Worm (Caenorhabditis elegans) whole organism, L4 larva: Measurements from ENCODE around the gene fbxa-218.

Experiments
- F37D6.2 ChIP-seq: sonication (generic microtip); optimal IDR thresholded peaks from 2 replicates; lab custom pipeline; 2016; ENCODE audit warnings: mild to moderate bottlenecking, missing genetic modification characterization, missing compliant biosample characterization
- Y48G9A.11 ChIP-seq: fragments of 200-800 bp; sonication (Bioruptor generic); IDR thresholded peaks from 2 replicates; pipeline ENCODE4 v1.3.6; 2022; ENCODE audit warnings: missing genetic modification reagents, missing genetic modification characterization, missing compliant biosample characterization
- Y75B8A.6 ChIP-seq: fragments of 200-800 bp; sonication (Bioruptor generic); IDR thresholded peaks from 2 replicates; pipeline ENCODE4 v1.3.6; 2022; ENCODE audit warnings: missing genetic modification reagents, missing genetic modification characterization, missing compliant biosample characterization
- aha-1 ChIP-seq: fragments of 150-350 bp; peaks from one replicate; lab custom pipeline; 2014; ENCODE audit warnings: missing biosample characterization, missing genetic modification characterization
- ama-1 ChIP-seq: fragments of 150-350 bp; optimal IDR thresholded peaks from 2 replicates; lab custom pipeline; 2014; ENCODE audit warnings: inconsistent platforms, mixed read lengths
- arid-1 ChIP-seq: fragments of 200-800 bp; sonication (Bioruptor generic); conservative IDR thresholded peaks from 2 replicates; pipeline ENCODE4 v1.3.6; 2022; ENCODE audit warnings: missing genetic modification reagents, missing genetic modification characterization, missing compliant biosample characterization
- ceh-32 ChIP-seq: sonication (generic microtip); optimal IDR thresholded peaks from 2 replicates; lab custom pipeline; 2016; ENCODE audit warnings: mild to moderate bottlenecking, missing genetic modification characterization, missing compliant biosample characterization; ENCODE audit not compliant: poor library complexity
- ceh-44 ChIP-seq: fragments of 200-800 bp; sonication (Bioruptor generic); IDR thresholded peaks from 2 replicates; pipeline ENCODE4 v1.3.6; 2022; ENCODE audit warnings: missing genetic modification reagents, missing genetic modification characterization, missing compliant biosample characterization
- ceh-82 ChIP-seq: sonication (generic microtip); optimal IDR thresholded peaks from 2 replicates; lab custom pipeline; 2017; ENCODE audit warnings: missing biosample characterization, missing genetic modification characterization
- cey-2 ChIP-seq: sonication (generic microtip); optimal IDR thresholded peaks from 3 replicates; lab custom pipeline; 2017; ENCODE audit warnings: missing genetic modification characterization, mild to moderate bottlenecking, missing compliant biosample characterization, antibody characterized with exemption, borderline replicate concordance; ENCODE audit not compliant: insufficient read depth
- daf-16 ChIP-seq, 3 experiments: sonication (generic microtip); optimal IDR thresholded peaks; 2 replicates each; lab custom pipeline; 2016 to 2017; ENCODE audit warnings: missing genetic modification characterization in 3 of 3, missing genetic modification reagents in 3 of 3, mild to moderate bottlenecking in 2 of 3, missing compliant biosample characterization in 2 of 3, missing biosample characterization in 1 of 3, moderate library complexity in 1 of 3
- daf-19 ChIP-seq: fragments of 200-800 bp; sonication (Bioruptor generic); conservative IDR thresholded peaks from 2 replicates; pipeline ENCODE4 v1.3.6; 2022; ENCODE audit warnings: missing genetic modification characterization, missing compliant biosample characterization
- daf-8 ChIP-seq: fragments of 200-800 bp; sonication (Bioruptor generic); IDR thresholded peaks from 2 replicates; pipeline ENCODE4 v1.3.6; 2022; ENCODE audit warnings: missing genetic modification characterization, missing compliant biosample characterization
- dmd-6 ChIP-seq: fragments of 200-800 bp; sonication (Bioruptor generic); IDR thresholded peaks from 2 replicates; pipeline ENCODE4 v1.3.6; 2022; ENCODE audit warnings: missing genetic modification reagents, missing genetic modification characterization, missing compliant biosample characterization
- dve-1 ChIP-seq: sonication (generic microtip); optimal IDR thresholded peaks from 2 replicates; lab custom pipeline; 2017; ENCODE audit warnings: antibody characterized with exemption, mild to moderate bottlenecking, missing genetic modification characterization, missing compliant biosample characterization; ENCODE audit not compliant: insufficient read depth
- egl-27 ChIP-seq: sonication (generic microtip); optimal IDR thresholded peaks from 3 replicates; lab custom pipeline; 2017; ENCODE audit warnings: missing biosample characterization, missing genetic modification reagents, missing genetic modification characterization
- egl-43 ChIP-seq: fragments of 200-800 bp; sonication (Bioruptor generic); IDR thresholded peaks from 2 replicates; pipeline ENCODE4 v1.3.6; 2022; ENCODE audit warnings: missing genetic modification reagents, missing genetic modification characterization, missing compliant biosample characterization
- fkh-10 ChIP-seq: fragments of 150-350 bp; optimal IDR thresholded peaks from 2 replicates; lab custom pipeline; 2014; ENCODE audit warnings: missing biosample characterization, missing genetic modification reagents, missing genetic modification characterization
- fos-1 ChIP-seq: fragments of 150-350 bp; optimal IDR thresholded peaks from 2 replicates; lab custom pipeline; 2014; ENCODE audit warnings: missing biosample characterization, missing genetic modification characterization
- hmg-1.1 ChIP-seq: fragments of 200-800 bp; sonication (Bioruptor generic); IDR thresholded peaks from 2 replicates; pipeline ENCODE4 v1.3.6; 2022; ENCODE audit warnings: missing genetic modification reagents, missing genetic modification characterization, missing compliant biosample characterization
- jun-1 ChIP-seq: fragments of 150-350 bp; optimal IDR thresholded peaks from 2 replicates; lab custom pipeline; 2014; ENCODE audit warnings: missing biosample characterization, missing genetic modification reagents, missing genetic modification characterization
- lim-7 ChIP-seq: fragments of 200-800 bp; sonication (Bioruptor generic); IDR thresholded peaks from 2 replicates; pipeline ENCODE4 v1.3.6; 2022; ENCODE audit warnings: missing genetic modification characterization, missing compliant biosample characterization
- lin-15B ChIP-seq: fragments of 150-350 bp; sonication (generic microtip); optimal IDR thresholded peaks from 3 replicates; lab custom pipeline; 2014; ENCODE audit warnings: missing biosample characterization, missing genetic modification characterization
- lin-29 ChIP-seq: fragments of 200-800 bp; sonication (Bioruptor generic); IDR thresholded peaks from 2 replicates; pipeline ENCODE4 v1.3.6; 2022; ENCODE audit warnings: missing genetic modification reagents, missing genetic modification characterization, missing compliant biosample characterization
- lin-38 ChIP-seq: fragments of 200-800 bp; sonication (Bioruptor generic); IDR thresholded peaks from 2 replicates; pipeline ENCODE4 v1.3.6; 2022; ENCODE audit warnings: missing genetic modification reagents, missing genetic modification characterization, missing compliant biosample characterization
- lsy-2 ChIP-seq, 2 experiments: fragments of 150-350 bp in 1 of 2; sonication (generic microtip) in 1 of 2; optimal IDR thresholded peaks; 2 replicates each; lab custom pipeline; 2014 to 2017; ENCODE audit warnings: missing biosample characterization in 2 of 2, missing genetic modification characterization in 2 of 2
- madf-9 ChIP-seq: fragments of 200-800 bp; sonication (Bioruptor generic); conservative IDR thresholded peaks from 2 replicates; pipeline ENCODE4 v1.3.6; 2022; ENCODE audit warnings: missing genetic modification reagents, missing genetic modification characterization, missing compliant biosample characterization
- mxl-3 ChIP-seq: fragments of 200-800 bp; sonication (Bioruptor generic); optimal IDR thresholded peaks from 2 replicates; lab custom pipeline; 2018; ENCODE audit warnings: mild to moderate bottlenecking, missing genetic modification characterization, missing compliant biosample characterization
- nhr-102 ChIP-seq: sonication (generic microtip); optimal IDR thresholded peaks from 2 replicates; lab custom pipeline; 2016; ENCODE audit warnings: mild to moderate bottlenecking, missing genetic modification characterization, moderate library complexity, missing compliant biosample characterization
- nhr-237 ChIP-seq: sonication (generic microtip); optimal IDR thresholded peaks from 2 replicates; lab custom pipeline; 2017; ENCODE audit warnings: missing biosample characterization, missing genetic modification characterization
- nhr-25 ChIP-seq: sonication (generic microtip); optimal IDR thresholded peaks from 2 replicates; lab custom pipeline; 2017; ENCODE audit warnings: missing genetic modification characterization, mild to moderate bottlenecking, missing compliant biosample characterization, antibody characterized with exemption, moderate library complexity, borderline replicate concordance; ENCODE audit not compliant: insufficient read depth
- nhr-48 ChIP-seq: sonication (generic microtip); optimal IDR thresholded peaks from 2 replicates; lab custom pipeline; 2016; ENCODE audit warnings: mild to moderate bottlenecking, missing genetic modification characterization, missing compliant biosample characterization
- nhr-77 ChIP-seq: fragments of 150-350 bp; optimal IDR thresholded peaks from 2 replicates; lab custom pipeline; 2014; ENCODE audit warnings: missing biosample characterization, missing genetic modification characterization
- php-3 ChIP-seq: fragments of 200-800 bp; sonication (Bioruptor generic); IDR thresholded peaks from 2 replicates; pipeline ENCODE4 v1.3.6; 2022; ENCODE audit warnings: missing genetic modification reagents, missing genetic modification characterization, missing compliant biosample characterization
- rbr-2 ChIP-seq: sonication (generic microtip); optimal IDR thresholded peaks from 2 replicates; lab custom pipeline; 2016; ENCODE audit warnings: missing genotype, missing genetic modification characterization, missing compliant biosample characterization
- saeg-2 ChIP-seq: fragments of 200-800 bp; sonication (Bioruptor generic); IDR thresholded peaks from 2 replicates; pipeline ENCODE4 v1.3.6; 2022; ENCODE audit warnings: missing genetic modification reagents, missing genetic modification characterization, missing compliant biosample characterization
- set-16 ChIP-seq: fragments of 200-800 bp; sonication (Bioruptor generic); IDR thresholded peaks from 2 replicates; pipeline ENCODE4 v1.3.6; 2022; ENCODE audit warnings: missing genetic modification reagents, missing genetic modification characterization, missing compliant biosample characterization
- snpc-1.2 ChIP-seq: fragments of 200-800 bp; sonication (Bioruptor generic); IDR thresholded peaks from 2 replicates; pipeline ENCODE4 v1.3.6; 2022; ENCODE audit warnings: missing genetic modification reagents, missing genetic modification characterization, missing compliant biosample characterization
- snpc-4 ChIP-seq: fragments of 150-350 bp; optimal IDR thresholded peaks from 2 replicates; lab custom pipeline; 2014; ENCODE audit warnings: missing biosample characterization, missing genetic modification characterization
- spr-1 ChIP-seq: sonication (generic microtip); optimal IDR thresholded peaks from 2 replicates; lab custom pipeline; 2016; ENCODE audit warnings: mild to moderate bottlenecking, missing genetic modification characterization, missing compliant biosample characterization
- tag-97 ChIP-seq: fragments of 200-800 bp; sonication (Bioruptor generic); IDR thresholded peaks from 2 replicates; pipeline ENCODE4 v1.3.6; 2022; ENCODE audit warnings: missing genetic modification characterization, missing compliant biosample characterization
- tra-1 ChIP-seq: fragments of 200-800 bp; sonication (Bioruptor generic); IDR thresholded peaks from 2 replicates; pipeline ENCODE4 v1.3.6; 2022; ENCODE audit warnings: missing genetic modification reagents, missing genetic modification characterization, missing compliant biosample characterization
- unc-39 ChIP-seq: sonication (generic microtip); optimal IDR thresholded peaks from 2 replicates; lab custom pipeline; 2017; ENCODE audit warnings: missing biosample characterization, missing genetic modification characterization
- unc-62 ChIP-seq, 3 experiments: fragments of 150-350 bp in 1 of 3; sonication (generic microtip); optimal IDR thresholded peaks in 2 of 3; peaks in 1 of 3; 1 replicate in 1 of 3; 2 replicates in 2 of 3; lab custom pipeline; 2014 to 2017; ENCODE audit warnings: missing biosample characterization in 3 of 3, missing genetic modification characterization in 3 of 3, missing genetic modification reagents in 3 of 3, missing genotype in 1 of 3
- ztf-11 ChIP-seq: fragments of 150-350 bp; optimal IDR thresholded peaks from 2 replicates; lab custom pipeline; 2014; ENCODE audit warnings: missing biosample characterization, missing genetic modification characterization

fbxa-218 gene

ce11 chrIII:12437020-12437419 is 705 bp downstream of the fbxa-218 start:
- no peak for TF ChIP-seq fkh-10 (GFP tag; lab: Kevin White, UChicago)
- peak; percentile 95 for TF ChIP-seq aha-1

ce11 chrIII:12439056-12439455 is 2.7 kb downstream of the fbxa-218 start:
- TF ChIP-seq snpc-1.2 (GFP tag; lab: Robert Waterston, UW) (no peak), cey-2 (tag; lab: Kevin White, UChicago) (no peak), madf-9 (GFP tag; lab: Robert Waterston, UW) (no peak), ztf-11 (no peak), set-16 (GFP tag; lab: Robert Waterston, UW) (peak; percentile 81)

- TF ChIP-seq ceh-32 (tag; lab: Kevin White, UChicago) (no peak), nhr-102 (tag; lab: Kevin White, UChicago) (no peak), nhr-77 (tag; lab: Kevin White, UChicago) (no peak), egl-27 (tag; lab: Kevin White, UChicago) (no peak), madf-9 (GFP tag; lab: Robert Waterston, UW) (no peak), Y48G9A.11 (no peak), mxl-3 (GFP tag; lab: Kevin White, UChicago) (no peak), daf-8 (GFP tag; lab: Robert Waterston, UW) (no peak), tra-1 (no peak), lim-7 (GFP tag; lab: Robert Waterston, UW) (no peak)
Measured at ce11 chrIII:12443880-12444279, 7.6 kb downstream of the fbxa-218 start.

- peak; percentile 64 for TF ChIP-seq php-3
- no peak for TF ChIP-seq saeg-2 (GFP tag; lab: Robert Waterston, UW)
- TF ChIP-seq ztf-11 = no peak
- no peak for TF ChIP-seq jun-1 (tag; lab: Kevin White, UChicago)
- peak; percentile 73 for TF ChIP-seq dmd-6 (GFP tag; lab: Robert Waterston, UW)
- TF ChIP-seq ceh-82 (tag; lab: Kevin White, UChicago) = no peak
- no peak for TF ChIP-seq Y48G9A.11
- TF ChIP-seq dve-1 (tag; lab: Kevin White, UChicago) = peak; percentile 27
- TF ChIP-seq set-16 (GFP tag; lab: Robert Waterston, UW) = no peak
- no peak for TF ChIP-seq ceh-44 (GFP tag; lab: Robert Waterston, UW)
- TF ChIP-seq lin-15B = no peak
- no peak for TF ChIP-seq Y75B8A.6 (GFP tag; lab: Robert Waterston, UW)
- peak in 1 of 2 experiments; percentile 32 for TF ChIP-seq unc-62 (GFP tag; optimal IDR thresholded peaks at IDR 0.05 in 1 of 2; lab: Kevin White, UChicago)
- no peak for TF ChIP-seq unc-62 (tag; optimal IDR thresholded peaks at IDR 0.05; lab: Kevin White, UChicago)
- TF ChIP-seq fos-1 (tag; lab: Kevin White, UChicago) = no peak
- no peak for TF ChIP-seq nhr-237 (tag; lab: Kevin White, UChicago)
- no peak for TF ChIP-seq spr-1
- TF ChIP-seq daf-16 (GFP tag; optimal IDR thresholded peaks at IDR 0.05; lab: Kevin White, UChicago) = no peak
- TF ChIP-seq daf-16 (tag; optimal IDR thresholded peaks at IDR 0.05; lab: Kevin White, UChicago) = peak; percentile 38
- no peak for TF ChIP-seq unc-39 (tag; lab: Kevin White, UChicago)
- TF ChIP-seq nhr-25 (tag; lab: Kevin White, UChicago) = no peak
- TF ChIP-seq arid-1 = no peak
- TF ChIP-seq snpc-4 = no peak
- TF ChIP-seq rbr-2 (tag; lab: Kevin White, UChicago) = no peak
- TF ChIP-seq lin-38 (GFP tag; lab: Robert Waterston, UW) = no peak
- TF ChIP-seq nhr-48 (tag; lab: Kevin White, UChicago) = no peak
- TF ChIP-seq tag-97 (GFP tag; lab: Robert Waterston, UW) = no peak
- no peak for TF ChIP-seq lsy-2 (tag; optimal IDR thresholded peaks at IDR 0.05; lab: Kevin White, UChicago)
- no peak for TF ChIP-seq daf-19 (GFP tag; lab: Robert Waterston, UW)
- no peak for TF ChIP-seq egl-43 (GFP tag; lab: Robert Waterston, UW)
- TF ChIP-seq ceh-32 (tag; lab: Kevin White, UChicago) = no peak
- no peak for TF ChIP-seq lin-29 (GFP tag; lab: Robert Waterston, UW)
- TF ChIP-seq hmg-1.1 (GFP tag; lab: Robert Waterston, UW) = no peak
- no peak for TF ChIP-seq ama-1 (lab: Kevin White, UChicago)
- TF ChIP-seq F37D6.2 = no peak
Measured at ce11 chrIII:12445223-12445622, 8.9 kb downstream of the fbxa-218 start.
